Comparison of ENCODE assay signal across 6 worm cellular contexts in the genomic region with DNA sequence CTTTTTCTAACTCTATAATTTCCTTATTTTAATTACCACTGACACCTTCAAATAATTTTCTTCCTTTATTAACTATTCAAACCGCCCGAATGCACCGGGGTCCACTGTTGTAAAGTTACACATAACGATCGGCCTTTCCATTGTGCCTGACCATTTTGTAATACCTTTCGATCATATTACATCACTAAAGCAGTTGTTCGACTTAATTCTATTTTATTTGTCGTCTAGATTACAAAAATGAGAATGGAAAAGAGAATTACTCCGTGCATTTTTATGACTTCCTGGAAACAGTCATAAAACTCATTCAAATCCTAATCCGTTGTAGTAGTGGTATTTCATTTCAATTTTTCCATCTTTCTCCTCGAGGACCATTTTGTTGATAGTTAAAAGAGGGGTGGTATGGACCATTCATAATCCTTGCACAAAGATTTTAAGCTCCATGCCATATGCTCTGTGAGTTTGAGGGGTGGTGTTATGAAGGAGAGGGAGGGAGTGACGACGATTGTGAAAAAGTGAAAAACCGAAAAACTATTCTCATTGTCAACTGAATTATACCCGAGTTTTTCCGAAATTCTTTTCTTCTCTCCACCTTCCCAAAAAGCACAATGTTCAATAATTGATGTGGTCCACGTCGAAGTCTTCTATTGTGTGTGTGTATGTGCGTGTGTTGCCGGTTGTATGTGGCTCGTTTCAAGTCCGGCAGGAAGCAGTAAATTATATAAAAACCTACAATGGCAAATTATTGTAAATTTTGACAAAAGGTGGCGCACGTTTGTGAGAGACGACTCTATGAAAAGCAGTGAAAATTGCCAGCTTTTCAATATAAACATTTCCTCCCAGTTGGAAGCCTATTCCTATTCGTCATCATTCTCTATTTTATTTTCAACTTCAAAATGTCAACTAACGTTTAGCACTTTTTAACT.
A peak's percentile ranks its signal among the peaks of the same experiment; 100 is the strongest.
TF ChIP-seq lines count a peak whose summit lies in the region.

No protein-coding gene starts in this region.

TF ChIP-seq in whole organism, L1 larva, 84 proteins besides CTCF, POLR2A, EP300 and RAD21:
- peak; percentile 8 for TF ChIP-seq lin-14 (GFP tag; optimal IDR thresholded peaks at IDR 0.05; lab: Kevin White, UChicago)
- no peak for TF ChIP-seq zag-1 (tag; optimal IDR thresholded peaks at IDR 0.05; lab: Kevin White, UChicago)
- TF ChIP-seq efl-1 (optimal IDR thresholded peaks at IDR 0.05; lab: Kevin White, UChicago) = no peak
- TF ChIP-seq efl-1 (GFP tag; optimal IDR thresholded peaks at IDR 0.05 in 1 of 2; lab: Kevin White, UChicago) = peak in 1 of 2 experiments; percentile 77
- peak; percentile 23 for TF ChIP-seq fkh-8 (tag; optimal IDR thresholded peaks at IDR 0.05; lab: Kevin White, UChicago)
- TF ChIP-seq ceh-88 (GFP tag; IDR thresholded peaks at IDR 0.05; lab: Robert Waterston, UW) = no peak
- no peak for TF ChIP-seq hlh-4 (tag; optimal IDR thresholded peaks at IDR 0.05; lab: Kevin White, UChicago)
- TF ChIP-seq rnt-1 (tag; optimal IDR thresholded peaks at IDR 0.05; lab: Kevin White, UChicago) = peak; percentile 4
- peak; percentile 63 for TF ChIP-seq unc-30 (tag; optimal IDR thresholded peaks at IDR 0.05; lab: Kevin White, UChicago)

TF ChIP-seq in whole organism, L2 larva, 48 proteins besides CTCF, POLR2A, EP300 and RAD21:
- TF ChIP-seq nhr-129 (tag; optimal IDR thresholded peaks at IDR 0.05; lab: Kevin White, UChicago) = peak; percentile 10
- no peak for TF ChIP-seq elt-1 (tag; optimal IDR thresholded peaks at IDR 0.05; lab: Kevin White, UChicago)
- TF ChIP-seq mab-5 (tag; optimal IDR thresholded peaks at IDR 0.05; lab: Kevin White, UChicago) = peak; percentile 77
- peak; percentile 53 for TF ChIP-seq unc-55 (GFP tag; optimal IDR thresholded peaks at IDR 0.05; lab: Kevin White, UChicago)

TF ChIP-seq in whole organism, L3 larva, 47 proteins besides CTCF, POLR2A, EP300 and RAD21:
- TF ChIP-seq fkh-10 (GFP tag; optimal IDR thresholded peaks at IDR 0.05; lab: Kevin White, UChicago) (no peak), nfya-1 (tag; optimal IDR thresholded peaks at IDR 0.05; lab: Kevin White, UChicago; ENCODE audit: insufficient read depth) (peak; percentile 6), elt-1 (tag; optimal IDR thresholded peaks at IDR 0.05; lab: Kevin White, UChicago) (peak; percentile 15)

TF ChIP-seq in whole organism, L4 larva, 104 proteins besides CTCF, POLR2A, EP300 and RAD21:
- TF ChIP-seq ceh-44 (GFP tag; IDR thresholded peaks at IDR 0.05; lab: Robert Waterston, UW) = no peak
- no peak for TF ChIP-seq mdl-1 (tag; optimal IDR thresholded peaks at IDR 0.05; lab: Kevin White, UChicago)
- no peak for TF ChIP-seq tag-97 (GFP tag; IDR thresholded peaks at IDR 0.05; lab: Robert Waterston, UW)
- no peak for TF ChIP-seq ceh-62 (tag; optimal IDR thresholded peaks at IDR 0.05; lab: Kevin White, UChicago)
- no peak for TF ChIP-seq lin-38 (GFP tag; IDR thresholded peaks at IDR 0.05; lab: Robert Waterston, UW)
- TF ChIP-seq daf-19 (GFP tag; conservative IDR thresholded peaks at IDR 0.05; lab: Robert Waterston, UW) = no peak
- no peak for TF ChIP-seq hlh-11 (tag; optimal IDR thresholded peaks at IDR 0.05; lab: Kevin White, UChicago)
- TF ChIP-seq unc-130 (GFP tag; optimal IDR thresholded peaks at IDR 0.05; lab: Kevin White, UChicago) = no peak
- peak; percentile 64 for TF ChIP-seq aha-1 (tag; lab: Kevin White, UChicago)
- no peak for TF ChIP-seq arid-1 (GFP tag; conservative IDR thresholded peaks at IDR 0.05; lab: Robert Waterston, UW)
- no peak for TF ChIP-seq mep-1 (tag; optimal IDR thresholded peaks at IDR 0.05; lab: Kevin White, UChicago)
- TF ChIP-seq unc-62 (GFP tag; optimal IDR thresholded peaks at IDR 0.05 in 1 of 2; lab: Kevin White, UChicago) = peak in 1 of 2 experiments; percentile 95
- TF ChIP-seq unc-62 (tag; optimal IDR thresholded peaks at IDR 0.05; lab: Kevin White, UChicago) = no peak
- TF ChIP-seq lin-1 (GFP tag; IDR thresholded peaks at IDR 0.05; lab: Robert Waterston, UW) = no peak
- no peak for TF ChIP-seq fkh-10 (GFP tag; optimal IDR thresholded peaks at IDR 0.05; lab: Kevin White, UChicago)

TF ChIP-seq in whole organism, late embryonic, 69 proteins besides CTCF, POLR2A, EP300 and RAD21:
- TF ChIP-seq pha-2 (tag; optimal IDR thresholded peaks at IDR 0.05; lab: Kevin White, UChicago) (no peak), sox-2 (GFP tag; IDR thresholded peaks at IDR 0.05; lab: Robert Waterston, UW) (no peak), dmd-4 (tag; optimal IDR thresholded peaks at IDR 0.05; lab: Kevin White, UChicago; ENCODE audit: borderline replicate concordance) (no peak), zip-5 (tag; optimal IDR thresholded peaks at IDR 0.05; lab: Kevin White, UChicago) (no peak), elt-4 (tag; optimal IDR thresholded peaks at IDR 0.05; lab: Kevin White, UChicago) (no peak), ceh-48 (tag; optimal IDR thresholded peaks at IDR 0.05; lab: Kevin White, UChicago) (no peak), ama-1 (optimal IDR thresholded peaks at IDR 0.05; lab: Kevin White, UChicago) (no peak), ceh-22 (tag; optimal IDR thresholded peaks at IDR 0.05; lab: Kevin White, UChicago) (no peak), sox-4 (tag; optimal IDR thresholded peaks at IDR 0.05; lab: Kevin White, UChicago) (no peak), unc-55 (GFP tag; optimal IDR thresholded peaks at IDR 0.05; lab: Kevin White, UChicago) (peak; percentile 11), nhr-232 (tag; optimal IDR thresholded peaks at IDR 0.05; lab: Kevin White, UChicago) (no peak), ceh-2 (tag; optimal IDR thresholded peaks at IDR 0.05; lab: Kevin White, UChicago) (no peak), ceh-31 (tag; optimal IDR thresholded peaks at IDR 0.05; lab: Kevin White, UChicago) (peak; percentile 38), nfya-1 (tag; optimal IDR thresholded peaks at IDR 0.05; lab: Kevin White, UChicago) (no peak), rnt-1 (tag; optimal IDR thresholded peaks at IDR 0.05; lab: Kevin White, UChicago) (no peak)
TF ChIP-seq in whole organism, late embryonic: peak in this region for 2.

TF ChIP-seq in whole organism, mixed stage, embryonic, 35 proteins besides CTCF, POLR2A, EP300 and RAD21:
- TF ChIP-seq unc-62 (GFP tag; optimal IDR thresholded peaks at IDR 0.05; lab: Kevin White, UChicago) = peak; percentile 67
- TF ChIP-seq nhr-237 (tag; optimal IDR thresholded peaks at IDR 0.05; lab: Kevin White, UChicago) = no peak
- TF ChIP-seq hlh-1 (tag; optimal IDR thresholded peaks at IDR 0.05; lab: Kevin White, UChicago) = peak; percentile 94
- no peak for TF ChIP-seq ztf-11 (tag; optimal IDR thresholded peaks at IDR 0.05; lab: Kevin White, UChicago)
- peak; percentile 14 for TF ChIP-seq unc-120 (tag; optimal IDR thresholded peaks at IDR 0.05; lab: Kevin White, UChicago; ENCODE audit: poor library complexity, severe bottlenecking)
TF ChIP-seq in whole organism, mixed stage, embryonic: peak in this region for 3.
